Worm (Caenorhabditis elegans) whole organism, mixed stage, embryonic: Measurements from ENCODE around the gene nspb-12.
A peak's percentile ranks its signal among the peaks of the same experiment; 100 is the strongest.

Experiments
- M03D4.4 ChIP-seq: sonication (generic microtip); optimal IDR thresholded peaks from 2 replicates; lab custom pipeline; 2017; ENCODE audit warnings: mild to moderate bottlenecking, missing genetic modification characterization, missing compliant biosample characterization
- bed-3 ChIP-seq: fragments of 200-800 bp; sonication (Bioruptor generic); optimal IDR thresholded peaks from 3 replicates; lab custom pipeline; 2018; ENCODE audit warnings: mild to moderate bottlenecking, missing genetic modification characterization, moderate library complexity, missing compliant biosample characterization
- blmp-1 ChIP-seq: fragments of 150-350 bp; optimal IDR thresholded peaks from 2 replicates; lab custom pipeline; 2014; ENCODE audit warnings: missing biosample characterization, missing genetic modification characterization
- ceh-39 ChIP-seq: fragments of 150-350 bp; optimal IDR thresholded peaks from 2 replicates; lab custom pipeline; 2014; ENCODE audit warnings: missing biosample characterization, missing genetic modification characterization
- ceh-43 ChIP-seq: fragments of 200-800 bp; sonication (Bioruptor generic); optimal IDR thresholded peaks from 2 replicates; lab custom pipeline; 2018; ENCODE audit warnings: mild to moderate bottlenecking, missing genetic modification characterization, moderate library complexity, missing compliant biosample characterization
- ces-1 ChIP-seq: fragments of 150-350 bp; optimal IDR thresholded peaks from 2 replicates; lab custom pipeline; 2014; ENCODE audit warnings: missing biosample characterization, missing genetic modification reagents, missing genetic modification characterization
- cnd-1 ChIP-seq: fragments of 200-800 bp; sonication (Bioruptor generic); optimal IDR thresholded peaks from 2 replicates; lab custom pipeline; 2018; ENCODE audit warnings: mild to moderate bottlenecking, missing genetic modification characterization, missing compliant biosample characterization
- drap-1 ChIP-seq: fragments of 200-800 bp; sonication (Bioruptor generic); optimal IDR thresholded peaks from 3 replicates; lab custom pipeline; 2018; ENCODE audit warnings: mild to moderate bottlenecking, missing genetic modification characterization, missing compliant biosample characterization
- elt-1 ChIP-seq: sonication (generic microtip); optimal IDR thresholded peaks from 2 replicates; lab custom pipeline; 2017; ENCODE audit warnings: missing genetic modification characterization, mild to moderate bottlenecking, missing compliant biosample characterization, antibody characterized with exemption, moderate library complexity, borderline replicate concordance; ENCODE audit not compliant: insufficient read depth
- elt-3 ChIP-seq: fragments of 150-350 bp; optimal IDR thresholded peaks from 2 replicates; lab custom pipeline; 2014; ENCODE audit warnings: missing biosample characterization, missing genetic modification characterization
- flh-1 ChIP-seq: fragments of 200-800 bp; sonication (Bioruptor generic); optimal IDR thresholded peaks from 2 replicates; lab custom pipeline; 2018; ENCODE audit warnings: mild to moderate bottlenecking, missing genetic modification characterization, moderate library complexity, missing compliant biosample characterization
- ham-2 ChIP-seq: fragments of 200-800 bp; sonication (Bioruptor generic); optimal IDR thresholded peaks from 2 replicates; lab custom pipeline; 2018; ENCODE audit warnings: mild to moderate bottlenecking, missing genetic modification characterization, missing compliant biosample characterization
- lin-13 ChIP-seq: fragments of 150-350 bp; optimal IDR thresholded peaks from 2 replicates; lab custom pipeline; 2014; ENCODE audit warnings: missing biosample characterization, missing genetic modification characterization
- lin-32 ChIP-seq: fragments of 200-800 bp; sonication (Bioruptor generic); optimal IDR thresholded peaks from 2 replicates; lab custom pipeline; 2018; ENCODE audit warnings: mild to moderate bottlenecking, missing genetic modification characterization, missing compliant biosample characterization
- lsy-2 ChIP-seq: fragments of 150-350 bp; optimal IDR thresholded peaks from 2 replicates; lab custom pipeline; 2014; ENCODE audit warnings: missing biosample characterization, missing genetic modification characterization
- mab-5 ChIP-seq: fragments of 150-350 bp; optimal IDR thresholded peaks from 2 replicates; lab custom pipeline; 2014; ENCODE audit warnings: missing biosample characterization, missing genetic modification characterization
- mep-1 ChIP-seq: fragments of 150-350 bp; optimal IDR thresholded peaks from 2 replicates; lab custom pipeline; 2017; ENCODE audit warnings: missing biosample characterization, missing genetic modification reagents, missing genetic modification characterization, inconsistent platforms
- mls-2 ChIP-seq: sonication (generic microtip); optimal IDR thresholded peaks from 2 replicates; lab custom pipeline; 2016; ENCODE audit warnings: mild to moderate bottlenecking, missing genetic modification characterization, moderate library complexity, missing compliant biosample characterization
- nhr-2 ChIP-seq: fragments of 150-350 bp; optimal IDR thresholded peaks from 2 replicates; lab custom pipeline; 2014; ENCODE audit warnings: missing biosample characterization, missing genetic modification characterization
- nhr-237 ChIP-seq: fragments of 150-350 bp; optimal IDR thresholded peaks from 2 replicates; lab custom pipeline; 2014; ENCODE audit warnings: missing biosample characterization, missing genetic modification characterization
- nhr-28 ChIP-seq: fragments of 150-350 bp; optimal IDR thresholded peaks from 2 replicates; lab custom pipeline; 2014; ENCODE audit warnings: missing biosample characterization, missing genetic modification characterization
- nhr-76 ChIP-seq: sonication (generic microtip); optimal IDR thresholded peaks from 2 replicates; lab custom pipeline; 2017; ENCODE audit warnings: missing biosample characterization, missing genetic modification characterization
- sem-2 ChIP-seq: fragments of 200-800 bp; sonication (Bioruptor generic); optimal IDR thresholded peaks from 2 replicates; lab custom pipeline; 2018; ENCODE audit warnings: mild to moderate bottlenecking, missing genetic modification characterization, missing compliant biosample characterization
- snpc-4 ChIP-seq: fragments of 150-350 bp; optimal IDR thresholded peaks from 2 replicates; lab custom pipeline; 2014; ENCODE audit warnings: missing biosample characterization, missing genetic modification characterization
- sptf-1 ChIP-seq: sonication (generic microtip); optimal IDR thresholded peaks from 2 replicates; lab custom pipeline; 2017; ENCODE audit warnings: mild to moderate bottlenecking, missing genetic modification characterization, moderate library complexity, missing compliant biosample characterization
- unc-120 ChIP-seq: sonication (generic microtip); optimal IDR thresholded peaks from 2 replicates; lab custom pipeline; 2017; ENCODE audit warnings: missing genetic modification characterization, missing compliant biosample characterization; ENCODE audit not compliant: poor library complexity, severe bottlenecking
- unc-39 ChIP-seq: fragments of 150-350 bp; optimal IDR thresholded peaks from 2 replicates; lab custom pipeline; 2014; ENCODE audit warnings: missing biosample characterization, missing genetic modification characterization
- unc-62 ChIP-seq: fragments of 150-350 bp; optimal IDR thresholded peaks from 2 replicates; lab custom pipeline; 2014; ENCODE audit warnings: missing biosample characterization, missing genetic modification reagents, missing genetic modification characterization
- zip-8 ChIP-seq: fragments of 150-350 bp; optimal IDR thresholded peaks from 2 replicates; lab custom pipeline; 2014; ENCODE audit warnings: missing biosample characterization, missing genetic modification characterization
- ztf-11 ChIP-seq: fragments of 150-350 bp; optimal IDR thresholded peaks from 2 replicates; lab custom pipeline; 2014; ENCODE audit warnings: missing biosample characterization, missing genetic modification characterization

The nspb-12 gene

DNA sequence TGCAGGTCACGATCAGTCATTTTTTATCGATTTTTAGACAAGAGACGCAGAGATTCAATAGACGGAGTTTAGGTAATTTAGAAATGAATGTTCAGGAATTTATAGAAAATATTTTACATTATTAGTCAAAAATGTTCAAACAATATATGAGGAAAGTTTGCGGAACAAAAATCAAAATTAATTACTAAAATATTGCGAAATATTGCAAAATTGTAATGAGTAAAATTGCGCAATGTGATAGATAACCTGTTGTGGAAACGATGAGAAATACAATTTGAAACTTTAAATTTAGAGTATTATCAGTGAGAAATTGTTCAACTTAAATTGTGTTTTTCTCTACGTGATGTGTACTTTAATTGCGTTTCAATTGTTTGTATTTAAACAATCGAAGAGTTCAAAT lies 12.5 kb upstream of the nspb-12 start, which contains the start of gene F56D2.5:
Gene F56D2.5, minus strand, starts transcription at position 371 of the 400 bp plus-strand sequence.
- no peak for TF ChIP-seq mep-1 (tag; lab: Kevin White, UChicago)
- no peak for TF ChIP-seq ces-1 (GFP tag; lab: Kevin White, UChicago)
- TF ChIP-seq bed-3 (GFP tag; lab: Kevin White, UChicago): no peak
- TF ChIP-seq blmp-1 (tag; lab: Kevin White, UChicago): no peak
- no peak for TF ChIP-seq ztf-11 (tag; lab: Kevin White, UChicago)
- no peak for TF ChIP-seq lsy-2
- no peak for TF ChIP-seq cnd-1
- no peak for TF ChIP-seq sem-2
- TF ChIP-seq sptf-1 (tag; lab: Kevin White, UChicago): no peak
- TF ChIP-seq flh-1 (GFP tag; lab: Kevin White, UChicago): no peak
- TF ChIP-seq mls-2 (tag; lab: Kevin White, UChicago): no peak
- TF ChIP-seq mab-5: no peak
- no peak for TF ChIP-seq unc-39 (tag; lab: Kevin White, UChicago)
- no peak for TF ChIP-seq lin-32 (GFP tag; lab: Kevin White, UChicago)
- no peak for TF ChIP-seq elt-3 (tag; lab: Kevin White, UChicago)
- no peak for TF ChIP-seq M03D4.4 (tag; lab: Kevin White, UChicago)

DNA sequence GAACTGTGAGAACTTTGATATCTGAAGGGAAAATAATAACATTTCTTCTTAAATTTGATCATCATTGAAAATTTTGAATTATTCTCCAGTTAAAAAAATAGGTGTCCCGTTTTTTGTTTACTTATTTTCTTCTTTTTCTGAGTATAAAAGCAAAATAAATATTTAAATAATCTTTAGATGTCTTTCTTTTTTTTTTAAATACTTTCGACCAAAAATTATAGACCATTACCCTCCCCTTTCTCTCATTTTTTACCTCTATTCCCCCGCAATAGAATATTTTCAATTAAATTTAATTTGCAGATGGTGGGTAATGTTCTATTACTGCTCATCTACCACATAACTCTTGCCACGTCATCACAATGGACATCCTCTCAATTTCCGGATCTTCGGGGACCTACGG lies 5.1 kb upstream of the nspb-12 start, which contains the start of gene molo-1:
Gene molo-1, plus strand, starts transcription at position 301 of the 400 bp plus-strand sequence.
- TF ChIP-seq nhr-28: no peak
- TF ChIP-seq ceh-39 (tag; lab: Kevin White, UChicago): no peak
- TF ChIP-seq mab-5: no peak
- TF ChIP-seq snpc-4 (tag; lab: Kevin White, UChicago): no peak
- no peak for TF ChIP-seq nhr-237 (tag; lab: Kevin White, UChicago)
- no peak for TF ChIP-seq drap-1 (GFP tag; lab: Kevin White, UChicago)
- no peak for TF ChIP-seq unc-39 (tag; lab: Kevin White, UChicago)
- TF ChIP-seq, all 35 proteins: peak for 0

DNA sequence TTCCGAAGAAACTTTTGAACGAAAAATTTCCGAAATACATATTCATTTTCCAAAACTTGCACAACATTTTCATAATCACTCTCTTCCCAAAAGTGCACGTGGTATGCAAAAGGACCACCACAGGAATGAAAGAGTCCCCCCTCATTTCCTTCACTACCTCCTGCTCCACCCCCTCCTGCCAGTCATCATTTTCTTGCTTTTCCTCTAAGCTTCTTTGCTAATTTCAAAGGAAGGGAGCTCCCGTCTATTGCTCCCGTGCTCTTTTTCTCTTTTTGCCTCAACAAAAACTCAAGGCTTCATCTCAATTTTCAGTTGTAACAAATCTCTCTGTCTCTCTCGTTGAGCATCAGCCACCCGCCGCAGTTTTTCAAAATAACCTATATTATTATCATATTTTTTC lies 4.2 kb upstream of the nspb-12 start:
- TF ChIP-seq lin-13 (no peak), unc-39 (tag; lab: Kevin White, UChicago) (no peak), ham-2 (no peak), bed-3 (GFP tag; lab: Kevin White, UChicago) (no peak), unc-120 (tag; lab: Kevin White, UChicago) (peak; percentile 30), nhr-28 (no peak), mab-5 (no peak), lsy-2 (no peak)

DNA sequence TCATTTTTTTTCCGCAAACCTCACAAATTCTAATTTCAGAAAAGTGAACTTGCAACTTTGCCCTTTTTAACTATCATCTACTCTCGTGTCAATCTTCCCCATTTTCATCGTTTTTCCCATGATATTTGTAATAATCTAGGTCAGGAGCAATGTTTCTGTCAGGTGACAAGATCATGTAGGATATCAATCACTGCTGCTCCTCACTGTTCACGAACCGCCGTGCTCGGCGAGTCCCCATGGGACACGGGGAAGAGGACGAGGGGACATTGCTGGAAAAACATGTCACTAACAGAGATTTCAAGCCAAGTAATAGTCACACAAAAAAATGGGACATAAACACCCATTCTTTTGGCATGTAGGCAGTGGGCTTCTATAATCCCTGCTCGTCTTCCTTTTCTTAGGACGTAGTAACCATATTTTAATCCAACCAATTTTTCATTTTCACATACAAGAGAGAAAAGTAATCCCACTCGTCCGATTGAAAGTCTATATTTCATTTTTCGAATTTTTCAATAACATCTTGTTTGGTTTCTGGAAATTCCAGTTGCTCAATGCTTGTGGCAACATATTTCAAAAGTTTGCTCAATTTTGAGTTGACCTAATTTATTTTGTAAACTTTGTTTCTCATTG lies 2.4 kb upstream of the nspb-12 start:
- no peak for TF ChIP-seq mep-1 (tag; lab: Kevin White, UChicago)
- TF ChIP-seq lin-13: no peak
- TF ChIP-seq nhr-237 (tag; lab: Kevin White, UChicago): no peak
- no peak for TF ChIP-seq drap-1 (GFP tag; lab: Kevin White, UChicago)
- no peak for TF ChIP-seq ham-2
- no peak for TF ChIP-seq sem-2
- TF ChIP-seq nhr-76 (tag; lab: Kevin White, UChicago): no peak
- TF ChIP-seq lin-32 (GFP tag; lab: Kevin White, UChicago): no peak
- TF ChIP-seq ces-1 (GFP tag; lab: Kevin White, UChicago): no peak
- TF ChIP-seq nhr-2 (tag; lab: Kevin White, UChicago): no peak
- TF ChIP-seq ztf-11 (tag; lab: Kevin White, UChicago): no peak
- TF ChIP-seq ceh-43 (GFP tag; lab: Kevin White, UChicago): no peak
- TF ChIP-seq ceh-39 (tag; lab: Kevin White, UChicago): no peak
- TF ChIP-seq mls-2 (tag; lab: Kevin White, UChicago): no peak
- no peak for TF ChIP-seq unc-62 (GFP tag; lab: Kevin White, UChicago)
- no peak for TF ChIP-seq unc-39 (tag; lab: Kevin White, UChicago)
- no peak for TF ChIP-seq zip-8 (tag; lab: Kevin White, UChicago)
- no peak for TF ChIP-seq elt-1 (tag; lab: Kevin White, UChicago)
- TF ChIP-seq, all 35 proteins: peak for 0

DNA sequence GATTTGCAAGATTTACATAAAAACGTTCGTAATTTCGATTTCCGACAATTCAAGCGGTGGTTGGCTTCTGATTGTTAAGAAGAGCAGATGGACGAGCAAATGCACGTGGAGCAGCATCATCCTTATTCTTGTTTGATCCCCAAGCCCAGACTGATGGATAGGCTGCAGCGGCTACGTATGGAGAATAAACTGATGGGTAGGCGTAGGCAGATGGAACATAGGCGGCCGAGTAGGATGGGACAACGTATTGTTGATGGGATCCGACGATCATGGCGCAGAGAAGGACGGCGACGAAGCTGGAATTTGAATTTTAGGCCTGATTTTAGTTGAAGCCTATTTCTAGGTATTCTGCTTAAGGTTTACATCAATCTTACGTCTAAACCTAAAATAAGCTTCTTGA lies 314 bp downstream of the nspb-12 start:
- no peak for TF ChIP-seq nhr-76 (tag; lab: Kevin White, UChicago)
- no peak for TF ChIP-seq nhr-28
- no peak for TF ChIP-seq elt-3 (tag; lab: Kevin White, UChicago)
- TF ChIP-seq ztf-11 (tag; lab: Kevin White, UChicago): no peak
